Fruit fly (Drosophila melanogaster) whole organism, prepupa: Measurements from ENCODE around the gene Bub3.

Experiments used
- CG11762 ChIP-seq: fragments of 200-800 bp; sonication (Bioruptor generic); optimal IDR thresholded peaks from 3 replicates; lab custom pipeline; 2016; ENCODE audit warnings: missing biosample characterization, missing genetic modification characterization; ENCODE audit not compliant: insufficient read depth
- CG15336 ChIP-seq: fragments of 200-800 bp; sonication (Bioruptor generic); IDR thresholded peaks from 2 replicates; pipeline ENCODE4 v1.3.6; 2022; ENCODE audit warnings: missing biosample characterization, missing genetic modification characterization
- CG16779 ChIP-seq: fragments of 200-800 bp; sonication (Bioruptor generic); optimal IDR thresholded peaks from 3 replicates; lab custom pipeline; 2017; ENCODE audit warnings: missing biosample characterization, mild to moderate bottlenecking, missing genetic modification characterization
- CG32006 ChIP-seq: fragments of 200-800 bp; sonication (Bioruptor generic); optimal IDR thresholded peaks from 3 replicates; lab custom pipeline; 2017; ENCODE audit warnings: missing biosample characterization, mild to moderate bottlenecking, missing genetic modification characterization
- CG3919 ChIP-seq: fragments of 200-800 bp; sonication (Bioruptor generic); optimal IDR thresholded peaks from 3 replicates; lab custom pipeline; 2016; ENCODE audit warnings: missing biosample characterization, missing genetic modification characterization
- CG4318 ChIP-seq: fragments of 200-800 bp; sonication (Bioruptor generic); optimal IDR thresholded peaks from 3 replicates; lab custom pipeline; 2017; ENCODE audit warnings: missing biosample characterization, mild to moderate bottlenecking, missing genetic modification characterization
- CG6163 ChIP-seq: fragments of 200-800 bp; sonication (Bioruptor generic); IDR thresholded peaks from 3 replicates; pipeline ENCODE4 v1.3.6; 2022; ENCODE audit warnings: missing biosample characterization, missing genetic modification characterization
- CG6808 ChIP-seq: fragments of 200-800 bp; sonication (Bioruptor generic); optimal IDR thresholded peaks from 3 replicates; lab custom pipeline; 2017; ENCODE audit warnings: missing biosample characterization, missing genetic modification characterization, mild to moderate bottlenecking, moderate library complexity, missing genetic modification reagents
- CG8319 ChIP-seq: fragments of 200-800 bp; sonication (Bioruptor generic); optimal IDR thresholded peaks from 3 replicates; lab custom pipeline; 2016; ENCODE audit warnings: missing biosample characterization, missing genetic modification characterization
- CG8632 ChIP-seq: fragments of 200-800 bp; sonication (Bioruptor generic); optimal IDR thresholded peaks from 3 replicates; lab custom pipeline; 2016; ENCODE audit warnings: missing biosample characterization, missing genetic modification characterization
- Eip78C ChIP-seq: fragments of 200-800 bp; sonication (Bioruptor generic); peaks from one replicate; lab custom pipeline; 2016; ENCODE audit warnings: missing biosample characterization, missing genetic modification characterization
- Ets96B ChIP-seq: fragments of 200-800 bp; optimal IDR thresholded peaks from 2 replicates; lab custom pipeline; 2019; ENCODE audit warnings: missing biosample characterization, mild to moderate bottlenecking, missing genetic modification characterization, moderate library complexity
- Gug ChIP-seq: fragments of 200-800 bp; sonication (Bioruptor generic); IDR thresholded peaks from 2 replicates; pipeline ENCODE4 v1.3.6; 2022; ENCODE audit warnings: missing biosample characterization, missing genetic modification characterization
- Hr38 ChIP-seq: sonication (Bioruptor generic); optimal IDR thresholded peaks from 2 replicates; lab custom pipeline; 2016; ENCODE audit warnings: missing biosample characterization, missing genetic modification characterization
- Lpt ChIP-seq: fragments of 200-800 bp; sonication (Bioruptor generic); optimal IDR thresholded peaks from 3 replicates; lab custom pipeline; 2016; ENCODE audit warnings: missing biosample characterization, missing genetic modification characterization
- Met ChIP-seq: fragments of 200-800 bp; sonication (Bioruptor generic); optimal IDR thresholded peaks from 3 replicates; lab custom pipeline; 2016; ENCODE audit warnings: missing biosample characterization, missing genetic modification characterization
- OdsH ChIP-seq: fragments of 200-800 bp; sonication (Bioruptor generic); optimal IDR thresholded peaks from 3 replicates; lab custom pipeline; 2016; ENCODE audit warnings: missing biosample characterization, missing genetic modification characterization
- Sox102F ChIP-seq: fragments of 200-800 bp; sonication (Bioruptor generic); optimal IDR thresholded peaks from 2 replicates; lab custom pipeline; 2016; ENCODE audit warnings: missing biosample characterization, mild to moderate bottlenecking, missing genetic modification characterization
- Sox15 ChIP-seq: fragments of 200-800 bp; sonication (Bioruptor generic); optimal IDR thresholded peaks from 3 replicates; lab custom pipeline; 2016; ENCODE audit warnings: missing biosample characterization, missing genetic modification characterization
- achi ChIP-seq: fragments of 200-800 bp; sonication (Bioruptor generic); optimal IDR thresholded peaks from 3 replicates; lab custom pipeline; 2016; ENCODE audit warnings: missing biosample characterization, missing genetic modification characterization
- acj6 ChIP-seq: fragments of 200-800 bp; sonication (Bioruptor generic); optimal IDR thresholded peaks from 3 replicates; lab custom pipeline; 2016; ENCODE audit warnings: missing biosample characterization, missing genetic modification characterization
- dac ChIP-seq: fragments of 200-800 bp; sonication (Bioruptor generic); optimal IDR thresholded peaks from 2 replicates; lab custom pipeline; 2017; ENCODE audit warnings: missing biosample characterization, mild to moderate bottlenecking, missing genetic modification characterization
- esn ChIP-seq: fragments of 200-800 bp; sonication (Bioruptor generic); optimal IDR thresholded peaks from 2 replicates; lab custom pipeline; 2016; ENCODE audit warnings: missing biosample characterization, mild to moderate bottlenecking, missing genetic modification characterization, moderate library complexity
- fd59A ChIP-seq: fragments of 200-800 bp; sonication (Bioruptor generic); optimal IDR thresholded peaks from 2 replicates; lab custom pipeline; 2017; ENCODE audit warnings: missing biosample characterization, mild to moderate bottlenecking, missing genetic modification characterization, missing genetic modification reagents
- fd85E ChIP-seq: fragments of 200-800 bp; sonication (Bioruptor generic); optimal IDR thresholded peaks from 3 replicates; lab custom pipeline; 2016; ENCODE audit warnings: missing biosample characterization, missing genetic modification characterization
- pdm3 ChIP-seq: fragments of 200-800 bp; sonication (Bioruptor generic); optimal IDR thresholded peaks from 3 replicates; lab custom pipeline; 2016; ENCODE audit warnings: missing biosample characterization, missing genetic modification characterization
- spab ChIP-seq: fragments of 200-800 bp; sonication (Bioruptor generic); optimal IDR thresholded peaks from 2 replicates; lab custom pipeline; 2017; ENCODE audit warnings: missing biosample characterization, mild to moderate bottlenecking, missing genetic modification characterization, missing genetic modification reagents
- ss ChIP-seq, 2 experiments: fragments of 200-800 bp; sonication (Bioruptor generic); optimal IDR thresholded peaks; 2 replicates in 1 of 2; 3 replicates in 1 of 2; lab custom pipeline; 2017 to 2018; ENCODE audit warnings: mild to moderate bottlenecking in 2 of 2, missing biosample characterization in 2 of 2, missing genetic modification characterization in 2 of 2, moderate library complexity in 1 of 2
- svp ChIP-seq: fragments of 200-800 bp; sonication (Bioruptor generic); peaks from one replicate; lab custom pipeline; 2016; ENCODE audit warnings: missing biosample characterization, missing genetic modification characterization
- topi ChIP-seq: fragments of 200-800 bp; sonication (Bioruptor generic); optimal IDR thresholded peaks from 3 replicates; lab custom pipeline; 2016; ENCODE audit warnings: missing biosample characterization, missing genetic modification characterization

The Bub3 gene

dm6 chr3R:29672156-29672555 is 3.1 kb downstream of the Bub3 start, which contains the start of gene ppk19:
Gene ppk19, plus strand, starts transcription at chr3R:29672456.
- no peak for TF ChIP-seq Hr38 (GFP tag; lab: Kevin White, UChicago)
- no peak for TF ChIP-seq Lpt (GFP tag; lab: Kevin White, UChicago)
- no peak for TF ChIP-seq CG8632 (GFP tag; lab: Kevin White, UChicago)
- no peak for TF ChIP-seq achi (GFP tag; lab: Kevin White, UChicago)
- no peak for TF ChIP-seq Eip78C (GFP tag; lab: Kevin White, UChicago)
- no peak for TF ChIP-seq Gug (GFP tag; lab: Robert Waterston, UW)
- no peak for TF ChIP-seq CG3919
- no peak for TF ChIP-seq dac (GFP tag; lab: Kevin White, UChicago)
- TF ChIP-seq CG6808 (GFP tag; lab: Kevin White, UChicago) = no peak
- no peak for TF ChIP-seq CG32006 (GFP tag; lab: Kevin White, UChicago)
- TF ChIP-seq CG8319 (GFP tag; lab: Kevin White, UChicago) = no peak
- TF ChIP-seq esn (GFP tag; lab: Kevin White, UChicago) = no peak
- no peak for TF ChIP-seq acj6 (GFP tag; lab: Kevin White, UChicago)
- TF ChIP-seq spab (GFP tag; lab: Kevin White, UChicago) = no peak
- TF ChIP-seq Sox15 (GFP tag; lab: Kevin White, UChicago) = no peak
- no peak for TF ChIP-seq ss (GFP tag; optimal IDR thresholded peaks at IDR 0.05; lab: Kevin White, UChicago)
- TF ChIP-seq svp = no peak

DNA sequence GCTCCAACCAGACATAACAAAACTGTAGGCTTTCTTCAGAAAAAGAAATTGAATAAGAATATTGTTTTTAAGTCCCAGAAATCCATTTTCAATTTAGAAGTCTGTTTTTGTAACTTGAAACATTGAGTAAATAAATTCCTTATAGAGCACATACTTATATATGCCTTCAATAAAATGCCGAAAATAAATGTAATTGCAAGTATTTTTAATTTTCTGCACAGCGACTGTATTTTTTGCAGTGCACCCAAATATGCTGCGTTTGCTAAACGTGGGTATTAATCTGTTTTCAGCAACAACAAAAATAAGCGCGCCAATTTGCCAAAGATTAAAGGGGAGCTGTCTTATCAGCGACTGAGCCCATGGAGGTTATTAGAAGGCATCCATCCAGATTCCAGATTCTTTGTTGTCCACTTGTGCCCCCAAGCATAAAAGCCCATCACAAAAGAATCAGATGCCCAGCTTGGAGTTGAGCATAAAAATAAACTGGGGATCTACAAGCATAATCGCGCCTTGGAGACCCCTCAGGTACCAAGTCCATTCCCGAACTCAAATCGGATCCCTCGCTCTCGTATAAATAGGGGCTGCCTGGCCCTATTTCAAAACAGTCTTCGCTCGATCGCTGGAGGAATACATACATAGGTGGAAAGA is 4.0 kb downstream of the Bub3 start, which contains the start of gene Obp99a:
Gene Obp99a (plus strand): TSS at position 598 of the 648 bp plus-strand sequence.
- peak; percentile 42 for TF ChIP-seq Eip78C (GFP tag; lab: Kevin White, UChicago)
- TF ChIP-seq svp = peak; percentile 74
- no peak for TF ChIP-seq topi (GFP tag; lab: Kevin White, UChicago)

DNA sequence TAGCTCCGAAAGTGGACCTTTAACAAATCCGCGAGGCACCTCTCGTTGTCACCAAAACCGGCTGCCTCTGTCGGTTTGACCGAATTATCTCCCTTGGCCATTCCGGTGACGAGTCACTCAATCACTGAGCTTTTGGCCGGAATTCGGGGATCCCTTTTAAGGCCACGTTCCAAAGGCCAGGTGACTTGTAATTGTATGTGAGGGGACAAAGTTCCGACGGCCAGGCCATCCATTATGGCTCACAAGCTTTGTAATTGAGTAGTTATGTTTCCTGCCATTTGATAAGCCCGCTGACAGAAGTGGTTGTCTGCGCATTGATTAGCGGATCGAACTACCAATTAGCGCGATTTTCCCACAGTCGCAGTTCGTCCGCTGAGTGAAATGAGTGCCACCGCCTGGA is 6.4 kb downstream of the Bub3 start, which contains the start of the genes ppk20 and ppk30:
Gene ppk20 (minus strand): TSS at position 101 of the 400 bp plus-strand sequence.
Gene ppk30 (plus strand): TSS at position 373 of the 400 bp plus-strand sequence.
- no peak for TF ChIP-seq Sox102F (GFP tag; lab: Kevin White, UChicago)
- TF ChIP-seq CG16779 (tag; lab: Kevin White, UChicago) = no peak
- TF ChIP-seq fd59A (GFP tag; lab: Kevin White, UChicago) = no peak
- no peak for TF ChIP-seq CG3919
- no peak for TF ChIP-seq CG11762 (GFP tag; lab: Kevin White, UChicago)
- TF ChIP-seq Hr38 (GFP tag; lab: Kevin White, UChicago) = no peak
- TF ChIP-seq Ets96B (tag; lab: Kevin White, UChicago) = no peak
- no peak for TF ChIP-seq CG4318 (GFP tag; lab: Kevin White, UChicago)
- no peak for TF ChIP-seq Eip78C (GFP tag; lab: Kevin White, UChicago)
- no peak for TF ChIP-seq OdsH (GFP tag; lab: Kevin White, UChicago)
- TF ChIP-seq fd85E (GFP tag; lab: Kevin White, UChicago) = no peak
- TF ChIP-seq CG15336 = no peak
- TF ChIP-seq, all 60 proteins: peak for 0

dm6 chr3R:29664183-29664829 is 10.9 kb downstream of the Bub3 start, which contains the start of gene ppk21:
Gene ppk21, plus strand, starts transcription at chr3R:29664779.
- no peak for TF ChIP-seq CG6163
- peak; percentile 29 for TF ChIP-seq svp

dm6 chr3R:29659950-29660349 is 15.3 kb downstream of the Bub3 start, which contains the start of gene Dop1R2:
Gene Dop1R2, minus strand, starts transcription at chr3R:29659984.
- TF ChIP-seq pdm3 (GFP tag; lab: Kevin White, UChicago) (no peak), CG6163 (no peak), Met (GFP tag; lab: Kevin White, UChicago) (no peak)
